Fruit fly (Drosophila melanogaster) whole organism, prepupa: ENCODE data around the gene Chro.

Experiments used
- Blimp-1 ChIP-seq: fragments of 200-800 bp; sonication (Bioruptor generic); optimal IDR thresholded peaks from 3 replicates; lab custom pipeline; 2017; ENCODE audit warnings: missing biosample characterization, missing genetic modification characterization, mild to moderate bottlenecking, moderate library complexity, missing genetic modification reagents
- CG10631 ChIP-seq: fragments of 200-800 bp; sonication (Bioruptor generic); optimal IDR thresholded peaks from 2 replicates; lab custom pipeline; 2016; ENCODE audit warnings: missing biosample characterization, missing genetic modification characterization
- CG11294 ChIP-seq: fragments of 200-800 bp; sonication (Bioruptor generic); IDR thresholded peaks from 2 replicates; pipeline ENCODE4 v1.3.6; 2022; ENCODE audit warnings: missing biosample characterization, missing genetic modification characterization
- CG11762 ChIP-seq: fragments of 200-800 bp; sonication (Bioruptor generic); optimal IDR thresholded peaks from 3 replicates; lab custom pipeline; 2016; ENCODE audit warnings: missing biosample characterization, missing genetic modification characterization; ENCODE audit not compliant: insufficient read depth
- CG11902 ChIP-seq: fragments of 200-800 bp; sonication (Bioruptor generic); optimal IDR thresholded peaks from 3 replicates; lab custom pipeline; 2016; ENCODE audit warnings: missing biosample characterization, missing genetic modification characterization
- CG15336 ChIP-seq: fragments of 200-800 bp; sonication (Bioruptor generic); IDR thresholded peaks from 2 replicates; pipeline ENCODE4 v1.3.6; 2022; ENCODE audit warnings: missing biosample characterization, missing genetic modification characterization
- CG1621 ChIP-seq: fragments of 200-800 bp; sonication (Bioruptor generic); optimal IDR thresholded peaks from 3 replicates; lab custom pipeline; 2018; ENCODE audit warnings: missing biosample characterization, mild to moderate bottlenecking, missing genetic modification characterization
- CG3032 ChIP-seq: fragments of 200-800 bp; optimal IDR thresholded peaks from 2 replicates; lab custom pipeline; 2019; ENCODE audit warnings: missing biosample characterization, mild to moderate bottlenecking, missing genetic modification characterization, moderate library complexity
- CG31627 ChIP-seq: fragments of 200-800 bp; sonication (Bioruptor generic); optimal IDR thresholded peaks from 3 replicates; lab custom pipeline; 2016; ENCODE audit warnings: missing biosample characterization, missing genetic modification characterization
- CG34406 ChIP-seq: fragments of 200-800 bp; sonication (Bioruptor generic); optimal IDR thresholded peaks from 3 replicates; lab custom pipeline; 2016; ENCODE audit warnings: missing biosample characterization, missing genetic modification characterization
- CG3919 ChIP-seq: fragments of 200-800 bp; sonication (Bioruptor generic); optimal IDR thresholded peaks from 3 replicates; lab custom pipeline; 2016; ENCODE audit warnings: missing biosample characterization, missing genetic modification characterization
- CG4318 ChIP-seq: fragments of 200-800 bp; sonication (Bioruptor generic); optimal IDR thresholded peaks from 3 replicates; lab custom pipeline; 2017; ENCODE audit warnings: missing biosample characterization, mild to moderate bottlenecking, missing genetic modification characterization
- CG6276 ChIP-seq: fragments of 200-800 bp; sonication (Bioruptor generic); optimal IDR thresholded peaks from 2 replicates; lab custom pipeline; 2017; ENCODE audit warnings: missing biosample characterization, mild to moderate bottlenecking, missing genetic modification characterization
- CG6808 ChIP-seq: fragments of 200-800 bp; sonication (Bioruptor generic); optimal IDR thresholded peaks from 3 replicates; lab custom pipeline; 2017; ENCODE audit warnings: missing biosample characterization, missing genetic modification characterization, mild to moderate bottlenecking, moderate library complexity, missing genetic modification reagents
- CG6854 ChIP-seq: fragments of 200-800 bp; sonication (Bioruptor generic); optimal IDR thresholded peaks from 2 replicates; lab custom pipeline; 2017; ENCODE audit warnings: missing biosample characterization, mild to moderate bottlenecking, missing genetic modification characterization
- CG7368 ChIP-seq: fragments of 200-800 bp; sonication (Bioruptor generic); optimal IDR thresholded peaks from 3 replicates; lab custom pipeline; 2016; ENCODE audit warnings: missing biosample characterization, missing genetic modification characterization
- CG8119 ChIP-seq: fragments of 200-800 bp; sonication (Bioruptor generic); IDR thresholded peaks from 3 replicates; pipeline ENCODE4 v1.3.6; 2022; ENCODE audit warnings: missing biosample characterization, missing genetic modification characterization
- CG8632 ChIP-seq: fragments of 200-800 bp; sonication (Bioruptor generic); optimal IDR thresholded peaks from 3 replicates; lab custom pipeline; 2016; ENCODE audit warnings: missing biosample characterization, missing genetic modification characterization
- CG9139 ChIP-seq: fragments of 200-800 bp; sonication (Bioruptor generic); optimal IDR thresholded peaks from 3 replicates; lab custom pipeline; 2017; ENCODE audit warnings: missing biosample characterization, mild to moderate bottlenecking, missing genetic modification characterization
- Eip75B ChIP-seq: fragments of 200-800 bp; sonication (Bioruptor generic); optimal IDR thresholded peaks from 3 replicates; lab custom pipeline; 2016; ENCODE audit warnings: missing biosample characterization, missing genetic modification characterization
- Eip78C ChIP-seq: fragments of 200-800 bp; sonication (Bioruptor generic); peaks from one replicate; lab custom pipeline; 2016; ENCODE audit warnings: missing biosample characterization, missing genetic modification characterization
- Eip93F ChIP-seq: fragments of 200-800 bp; sonication (Bioruptor generic); optimal IDR thresholded peaks from 2 replicates; lab custom pipeline; 2016; ENCODE audit warnings: missing biosample characterization, mild to moderate bottlenecking, missing genetic modification characterization
- Gug ChIP-seq: fragments of 200-800 bp; sonication (Bioruptor generic); IDR thresholded peaks from 2 replicates; pipeline ENCODE4 v1.3.6; 2022; ENCODE audit warnings: missing biosample characterization, missing genetic modification characterization
- Hr4 ChIP-seq: fragments of 200-800 bp; sonication (Bioruptor generic); optimal IDR thresholded peaks from 3 replicates; lab custom pipeline; 2016; ENCODE audit warnings: missing biosample characterization, missing genetic modification characterization
- Met ChIP-seq: fragments of 200-800 bp; sonication (Bioruptor generic); optimal IDR thresholded peaks from 3 replicates; lab custom pipeline; 2016; ENCODE audit warnings: missing biosample characterization, missing genetic modification characterization
- OdsH ChIP-seq: fragments of 200-800 bp; sonication (Bioruptor generic); optimal IDR thresholded peaks from 3 replicates; lab custom pipeline; 2016; ENCODE audit warnings: missing biosample characterization, missing genetic modification characterization
- Smox ChIP-seq: fragments of 200-800 bp; sonication (Bioruptor generic); optimal IDR thresholded peaks from 3 replicates; lab custom pipeline; 2016; ENCODE audit warnings: missing biosample characterization, missing genetic modification characterization
- Sox15 ChIP-seq: fragments of 200-800 bp; sonication (Bioruptor generic); optimal IDR thresholded peaks from 3 replicates; lab custom pipeline; 2016; ENCODE audit warnings: missing biosample characterization, missing genetic modification characterization
- acj6 ChIP-seq: fragments of 200-800 bp; sonication (Bioruptor generic); optimal IDR thresholded peaks from 3 replicates; lab custom pipeline; 2016; ENCODE audit warnings: missing biosample characterization, missing genetic modification characterization
- dac ChIP-seq: fragments of 200-800 bp; sonication (Bioruptor generic); optimal IDR thresholded peaks from 2 replicates; lab custom pipeline; 2017; ENCODE audit warnings: missing biosample characterization, mild to moderate bottlenecking, missing genetic modification characterization
- eg ChIP-seq: fragments of 200-800 bp; sonication (Bioruptor generic); IDR thresholded peaks from 3 replicates; pipeline ENCODE4 v1.3.6; 2022; ENCODE audit warnings: missing biosample characterization, missing genetic modification characterization
- esn ChIP-seq: fragments of 200-800 bp; sonication (Bioruptor generic); optimal IDR thresholded peaks from 2 replicates; lab custom pipeline; 2016; ENCODE audit warnings: missing biosample characterization, mild to moderate bottlenecking, missing genetic modification characterization, moderate library complexity
- fd59A ChIP-seq: fragments of 200-800 bp; sonication (Bioruptor generic); optimal IDR thresholded peaks from 2 replicates; lab custom pipeline; 2017; ENCODE audit warnings: missing biosample characterization, mild to moderate bottlenecking, missing genetic modification characterization, missing genetic modification reagents
- fd85E ChIP-seq: fragments of 200-800 bp; sonication (Bioruptor generic); optimal IDR thresholded peaks from 3 replicates; lab custom pipeline; 2016; ENCODE audit warnings: missing biosample characterization, missing genetic modification characterization
- fkh ChIP-seq: fragments of 200-800 bp; sonication (Bioruptor generic); optimal IDR thresholded peaks from 3 replicates; lab custom pipeline; 2017; ENCODE audit warnings: missing biosample characterization, mild to moderate bottlenecking, missing genetic modification characterization, moderate library complexity
- lz ChIP-seq: fragments of 200-800 bp; sonication (Bioruptor generic); optimal IDR thresholded peaks from 3 replicates; lab custom pipeline; 2016; ENCODE audit warnings: missing biosample characterization, missing genetic modification characterization
- net ChIP-seq: fragments of 200-800 bp; sonication (Bioruptor generic); optimal IDR thresholded peaks from 3 replicates; lab custom pipeline; 2016; ENCODE audit warnings: missing biosample characterization, missing genetic modification characterization
- salr ChIP-seq, 2 experiments: fragments of 200-800 bp; sonication (Bioruptor generic); optimal IDR thresholded peaks; 3 replicates each; lab custom pipeline; 2016 to 2018; ENCODE audit warnings: missing biosample characterization in 2 of 2, missing genetic modification characterization in 2 of 2, mild to moderate bottlenecking in 1 of 2
- spab ChIP-seq: fragments of 200-800 bp; sonication (Bioruptor generic); optimal IDR thresholded peaks from 2 replicates; lab custom pipeline; 2017; ENCODE audit warnings: missing biosample characterization, mild to moderate bottlenecking, missing genetic modification characterization, missing genetic modification reagents
- ss ChIP-seq, 2 experiments: fragments of 200-800 bp; sonication (Bioruptor generic); optimal IDR thresholded peaks; 2 replicates in 1 of 2; 3 replicates in 1 of 2; lab custom pipeline; 2017 to 2018; ENCODE audit warnings: mild to moderate bottlenecking in 2 of 2, missing biosample characterization in 2 of 2, missing genetic modification characterization in 2 of 2, moderate library complexity in 1 of 2
- svp ChIP-seq: fragments of 200-800 bp; sonication (Bioruptor generic); peaks from one replicate; lab custom pipeline; 2016; ENCODE audit warnings: missing biosample characterization, missing genetic modification characterization
- topi ChIP-seq: fragments of 200-800 bp; sonication (Bioruptor generic); optimal IDR thresholded peaks from 3 replicates; lab custom pipeline; 2016; ENCODE audit warnings: missing biosample characterization, missing genetic modification characterization
- vri ChIP-seq: fragments of 200-800 bp; sonication (Bioruptor generic); optimal IDR thresholded peaks from 3 replicates; lab custom pipeline; 2016; ENCODE audit warnings: missing biosample characterization, mild to moderate bottlenecking, missing genetic modification characterization

The Chro gene

DNA sequence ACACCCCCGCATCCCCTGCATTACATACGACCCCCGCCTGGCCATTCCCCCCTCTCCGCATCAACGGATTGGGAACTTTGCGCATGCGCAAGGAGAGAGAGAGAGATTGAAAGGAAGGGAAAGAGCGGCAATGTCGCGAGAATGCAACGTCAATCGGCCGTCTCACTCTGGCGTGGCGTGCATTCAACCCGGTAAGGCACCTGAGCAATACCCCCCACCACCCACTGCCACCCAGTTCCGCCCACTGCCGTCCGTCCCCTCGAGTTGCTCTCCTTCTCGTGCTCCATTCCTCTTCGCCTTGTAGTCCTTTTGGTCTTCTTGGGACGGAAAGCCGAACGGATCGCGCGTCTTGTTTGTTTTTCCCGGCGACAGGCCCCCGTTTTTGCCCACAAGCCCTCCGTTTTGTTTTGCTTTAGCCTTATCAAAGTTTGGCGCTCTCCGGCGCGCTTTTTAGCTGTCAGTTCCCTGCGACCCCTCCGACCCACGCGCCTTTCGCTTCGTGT, 39.0 kb downstream of the Chro start (continued):
- TF ChIP-seq salr (GFP tag; optimal IDR thresholded peaks at IDR 0.05; lab: Kevin White, UChicago) = peak; percentile 8 to 51
- TF ChIP-seq Gug (GFP tag; lab: Robert Waterston, UW) = 0 out of 2 replicates have a peak, but pooled peaks have one; percentile 9
- TF ChIP-seq fd59A = peak; percentile 46
- TF ChIP-seq CG6808 = peak; percentile 75
- TF ChIP-seq fkh = peak; percentile 20
- TF ChIP-seq Eip93F (GFP tag; lab: Kevin White, UChicago) = no peak
- peak; percentile 73 for TF ChIP-seq CG1621
- TF ChIP-seq CG6276 (GFP tag; lab: Kevin White, UChicago) = peak; percentile 26
- TF ChIP-seq CG3919 = peak; percentile 21
- TF ChIP-seq Met (GFP tag; lab: Kevin White, UChicago) = peak; percentile 27
- TF ChIP-seq Hr4 (GFP tag; lab: Kevin White, UChicago) = no peak
- TF ChIP-seq CG3032 (tag; lab: Kevin White, UChicago) = peak; percentile 52
- peak; percentile 68 for TF ChIP-seq Eip78C (GFP tag; lab: Kevin White, UChicago)
- peak; percentile 79 to 80 for TF ChIP-seq ss (GFP tag; optimal IDR thresholded peaks at IDR 0.05; lab: Kevin White, UChicago)
- TF ChIP-seq Sox15 (GFP tag; lab: Kevin White, UChicago) = no peak
- TF ChIP-seq svp = peak; percentile 87
- no peak for TF ChIP-seq CG4318 (GFP tag; lab: Kevin White, UChicago)
- TF ChIP-seq CG10631 = no peak
- peak; percentile 74 for TF ChIP-seq CG9139 (GFP tag; lab: Kevin White, UChicago)
- TF ChIP-seq CG31627 (GFP tag; lab: Kevin White, UChicago) = no peak
- TF ChIP-seq CG7368 (GFP tag; lab: Kevin White, UChicago) = peak; percentile 44
- peak; percentile 74 for TF ChIP-seq CG6854 (GFP tag; lab: Kevin White, UChicago)
- peak; percentile 16 for TF ChIP-seq net (GFP tag; lab: Kevin White, UChicago)
- TF ChIP-seq OdsH (GFP tag; lab: Kevin White, UChicago) = no peak
- no peak for TF ChIP-seq Smox (GFP tag; lab: Kevin White, UChicago)
- TF ChIP-seq topi (GFP tag; lab: Kevin White, UChicago) = peak; percentile 27
- TF ChIP-seq CG8632 (GFP tag; lab: Kevin White, UChicago) = peak; percentile 1

DNA sequence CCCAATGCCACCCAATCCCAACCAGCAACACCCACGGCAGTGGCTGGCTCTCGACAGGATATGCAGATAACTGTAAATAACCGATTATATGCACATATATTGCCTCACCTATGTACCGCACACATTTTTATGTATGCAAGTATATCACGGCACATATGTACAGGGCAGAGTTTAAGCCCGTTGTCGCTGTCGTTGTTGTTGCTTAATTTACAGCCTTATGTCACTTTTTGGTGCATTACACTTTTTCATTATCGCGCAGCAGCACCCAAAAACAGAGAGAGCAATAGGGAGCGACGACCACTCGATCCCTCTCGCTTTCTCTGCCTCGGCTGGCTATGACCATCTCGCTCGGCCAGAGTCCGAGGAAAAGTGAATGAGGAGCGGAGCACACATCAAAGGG, 39.5 kb downstream of the Chro start:
- TF ChIP-seq esn (GFP tag; lab: Kevin White, UChicago) (no peak), CG11762 (no peak), topi (GFP tag; lab: Kevin White, UChicago) (no peak), eg (no peak), CG15336 (GFP tag; lab: Robert Waterston, UW) (no peak), CG6808 (no peak), svp (peak; percentile 87), OdsH (GFP tag; lab: Kevin White, UChicago) (no peak), vri (GFP tag; lab: Kevin White, UChicago) (peak; percentile 87)

DNA sequence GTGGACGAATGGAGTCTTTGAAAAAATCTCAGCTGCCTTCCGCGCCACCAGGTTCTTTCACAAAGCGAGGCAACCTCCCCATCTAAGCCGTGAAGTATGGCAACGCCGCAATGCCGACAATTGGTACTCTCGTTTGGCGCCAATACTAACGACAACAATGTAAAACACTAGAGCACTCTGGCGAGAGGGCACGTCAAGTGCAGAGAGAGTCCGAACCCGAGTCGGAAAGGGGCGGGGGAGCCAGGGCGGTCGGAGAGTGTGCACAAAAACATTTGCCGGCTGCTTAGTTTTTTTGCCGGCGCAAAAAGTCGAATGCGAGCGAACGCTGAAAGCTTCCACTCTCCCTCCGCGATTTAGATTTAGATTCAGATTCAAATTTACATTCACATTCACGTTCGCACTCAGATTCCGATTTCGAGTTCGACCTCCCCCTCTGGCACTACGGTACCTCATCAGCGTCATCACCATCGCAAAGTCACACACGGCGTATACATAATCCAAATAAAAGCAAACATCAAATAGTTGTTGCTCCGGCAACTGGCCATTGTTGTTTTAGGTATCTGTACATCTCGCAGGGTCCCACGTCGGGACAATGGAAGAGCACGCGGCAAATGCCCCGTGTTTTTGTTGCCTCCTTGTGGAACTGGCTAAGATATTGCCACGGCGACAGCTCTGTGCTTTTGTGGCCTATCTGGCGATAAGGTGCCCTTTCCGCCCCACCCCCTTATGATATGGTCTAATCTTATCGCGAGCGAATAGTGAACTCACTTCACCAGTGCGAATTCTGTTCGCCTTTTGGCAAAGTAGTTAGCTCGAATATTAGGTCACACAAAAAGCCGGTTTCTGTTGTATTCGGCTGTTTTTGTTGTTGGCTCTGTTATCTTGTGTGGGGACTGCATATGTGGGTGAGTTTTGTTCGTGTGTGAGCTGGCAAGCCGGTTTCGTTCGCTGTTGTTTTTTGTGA, 40.9 kb downstream of the Chro start:
- TF ChIP-seq Eip75B (no peak), CG4318 (GFP tag; lab: Kevin White, UChicago) (no peak), Gug (GFP tag; lab: Robert Waterston, UW) (no peak), spab (GFP tag; lab: Kevin White, UChicago) (no peak), CG6808 (peak; percentile 1), Sox15 (GFP tag; lab: Kevin White, UChicago) (no peak), CG3919 (no peak), CG11294 (GFP tag; lab: Robert Waterston, UW) (no peak), fd59A (no peak), CG10631 (no peak), CG7368 (GFP tag; lab: Kevin White, UChicago) (no peak), Smox (GFP tag; lab: Kevin White, UChicago) (no peak), topi (GFP tag; lab: Kevin White, UChicago) (no peak), net (GFP tag; lab: Kevin White, UChicago) (peak; percentile 30), Eip78C (GFP tag; lab: Kevin White, UChicago) (peak; percentile 47), lz (no peak), CG11762 (no peak), Blimp-1 (no peak), acj6 (GFP tag; lab: Kevin White, UChicago) (no peak), CG34406 (no peak), fd85E (no peak), CG8119 (GFP tag; lab: Robert Waterston, UW) (peak; percentile 27; the same call in 1 of the 3 replicates), dac (GFP tag; lab: Kevin White, UChicago) (no peak), vri (GFP tag; lab: Kevin White, UChicago) (peak; percentile 97), CG11902 (no peak), esn (GFP tag; lab: Kevin White, UChicago) (no peak)
